Worm (Caenorhabditis elegans) whole organism, late embryonic: ENCODE results near the gene frpr-2.

ENCODE experiments used
- C08G9.2 ChIP-seq: sonication (generic microtip); optimal IDR thresholded peaks from 2 replicates; lab custom pipeline; 2016; ENCODE audit warnings: mild to moderate bottlenecking, missing genetic modification characterization, moderate library complexity, missing compliant biosample characterization
- C38D4.7 ChIP-seq: fragments of 200-800 bp; sonication (Bioruptor generic); optimal IDR thresholded peaks from 2 replicates; lab custom pipeline; 2018; ENCODE audit warnings: mild to moderate bottlenecking, missing genetic modification characterization, moderate library complexity, missing compliant biosample characterization
- T23F11.4 ChIP-seq: fragments of 200-800 bp; sonication (Bioruptor generic); optimal IDR thresholded peaks from 2 replicates; lab custom pipeline; 2018; ENCODE audit warnings: mild to moderate bottlenecking, missing genetic modification characterization, missing compliant biosample characterization
- Y22D7AL.16 ChIP-seq: sonication (generic microtip); optimal IDR thresholded peaks from 2 replicates; lab custom pipeline; 2016; ENCODE audit warnings: missing genetic modification characterization, missing compliant biosample characterization
- ahr-1 ChIP-seq: sonication (generic microtip); optimal IDR thresholded peaks from 2 replicates; lab custom pipeline; 2016; ENCODE audit warnings: missing genetic modification characterization, missing compliant biosample characterization
- ceh-14 ChIP-seq: sonication (generic microtip); optimal IDR thresholded peaks from 2 replicates; lab custom pipeline; 2016; ENCODE audit warnings: missing genotype, missing genetic modification characterization, missing compliant biosample characterization
- ceh-18 ChIP-seq: sonication (generic microtip); optimal IDR thresholded peaks from 2 replicates; lab custom pipeline; 2016; ENCODE audit warnings: missing genetic modification characterization, missing compliant biosample characterization
- ceh-19 ChIP-seq: fragments of 200-800 bp; sonication (Bioruptor generic); optimal IDR thresholded peaks from 2 replicates; lab custom pipeline; 2018; ENCODE audit warnings: mild to moderate bottlenecking, missing genetic modification characterization, missing compliant biosample characterization
- ceh-2 ChIP-seq: sonication (generic microtip); optimal IDR thresholded peaks from 2 replicates; lab custom pipeline; 2016; ENCODE audit warnings: missing genotype, missing genetic modification characterization, missing compliant biosample characterization
- ceh-22 ChIP-seq: sonication (generic microtip); optimal IDR thresholded peaks from 2 replicates; lab custom pipeline; 2017; ENCODE audit warnings: missing biosample characterization, missing genetic modification characterization
- ceh-24 ChIP-seq: sonication (generic microtip); optimal IDR thresholded peaks from 2 replicates; lab custom pipeline; 2016; ENCODE audit warnings: mild to moderate bottlenecking, missing genetic modification characterization, missing compliant biosample characterization
- ceh-6 ChIP-seq: fragments of 200-800 bp; sonication (Bioruptor generic); optimal IDR thresholded peaks from 2 replicates; lab custom pipeline; 2018; ENCODE audit warnings: mild to moderate bottlenecking, missing genetic modification characterization, missing compliant biosample characterization
- che-1 ChIP-seq: sonication (generic microtip); optimal IDR thresholded peaks from 2 replicates; lab custom pipeline; 2016; ENCODE audit warnings: mild to moderate bottlenecking, missing genetic modification characterization, missing compliant biosample characterization
- dve-1 ChIP-seq: sonication (generic microtip); optimal IDR thresholded peaks from 2 replicates; lab custom pipeline; 2017; ENCODE audit warnings: antibody characterized with exemption, mild to moderate bottlenecking, missing genetic modification characterization, missing compliant biosample characterization
- elt-2 ChIP-seq: sonication (generic microtip); optimal IDR thresholded peaks from 2 replicates; lab custom pipeline; 2016; ENCODE audit warnings: missing genetic modification reagents, missing genetic modification characterization, missing compliant biosample characterization
- elt-4 ChIP-seq: sonication (generic microtip); optimal IDR thresholded peaks from 2 replicates; lab custom pipeline; 2016; ENCODE audit warnings: missing genetic modification characterization, missing compliant biosample characterization
- ets-4 ChIP-seq: sonication (generic microtip); optimal IDR thresholded peaks from 2 replicates; lab custom pipeline; 2016; ENCODE audit warnings: missing genetic modification characterization, missing compliant biosample characterization
- fax-1 ChIP-seq: sonication (generic microtip); optimal IDR thresholded peaks from 2 replicates; lab custom pipeline; 2016; ENCODE audit warnings: missing genotype, missing genetic modification characterization, missing compliant biosample characterization
- gmeb-2 ChIP-seq: sonication (generic microtip); optimal IDR thresholded peaks from 2 replicates; lab custom pipeline; 2016; ENCODE audit warnings: missing genetic modification characterization, inconsistent platforms, missing compliant biosample characterization
- hlh-13 ChIP-seq: fragments of 200-800 bp; sonication (Bioruptor generic); optimal IDR thresholded peaks from 2 replicates; lab custom pipeline; 2018; ENCODE audit warnings: mild to moderate bottlenecking, missing genetic modification characterization, missing compliant biosample characterization
- hlh-30 ChIP-seq: sonication (generic microtip); optimal IDR thresholded peaks from 2 replicates; lab custom pipeline; 2017; ENCODE audit warnings: antibody characterized with exemption, missing genetic modification characterization, missing compliant biosample characterization; ENCODE audit not compliant: insufficient read depth
- lim-6 ChIP-seq: sonication (generic microtip); optimal IDR thresholded peaks from 2 replicates; lab custom pipeline; 2016; ENCODE audit warnings: missing genetic modification characterization, missing compliant biosample characterization
- madf-2 ChIP-seq: sonication (generic microtip); optimal IDR thresholded peaks from 2 replicates; lab custom pipeline; 2017; ENCODE audit warnings: missing genetic modification characterization, missing compliant biosample characterization
- mec-3 ChIP-seq: sonication (generic microtip); optimal IDR thresholded peaks from 2 replicates; lab custom pipeline; 2016; ENCODE audit warnings: borderline replicate concordance, missing genetic modification characterization, missing compliant biosample characterization
- nfya-1 ChIP-seq: sonication (generic microtip); optimal IDR thresholded peaks from 2 replicates; lab custom pipeline; 2017; ENCODE audit warnings: missing genetic modification characterization, mild to moderate bottlenecking, missing compliant biosample characterization, antibody characterized with exemption, moderate library complexity
- nhr-11 ChIP-seq: fragments of 150-350 bp; optimal IDR thresholded peaks from 2 replicates; lab custom pipeline; 2014; ENCODE audit warnings: missing biosample characterization, missing genetic modification characterization
- npax-4 ChIP-seq: sonication (generic microtip); optimal IDR thresholded peaks from 2 replicates; lab custom pipeline; 2016; ENCODE audit warnings: missing genetic modification characterization, missing compliant biosample characterization
- odd-2 ChIP-seq: sonication (generic microtip); optimal IDR thresholded peaks from 2 replicates; lab custom pipeline; 2017; ENCODE audit warnings: antibody characterized with exemption, mild to moderate bottlenecking, missing genetic modification characterization, missing compliant biosample characterization
- pax-1 ChIP-seq: fragments of 150-350 bp; optimal IDR thresholded peaks from 2 replicates; lab custom pipeline; 2014; ENCODE audit warnings: missing biosample characterization, missing genetic modification characterization
- pha-2 ChIP-seq: sonication (generic microtip); optimal IDR thresholded peaks from 2 replicates; lab custom pipeline; 2017; ENCODE audit warnings: mild to moderate bottlenecking, missing genetic modification characterization, missing compliant biosample characterization
- pha-4 ChIP-seq: fragments of 150-350 bp; optimal IDR thresholded peaks from 2 replicates; lab custom pipeline; 2018; ENCODE audit warnings: missing biosample characterization, missing genetic modification reagents, missing genetic modification characterization
- pros-1 ChIP-seq: fragments of 150-350 bp; optimal IDR thresholded peaks from 2 replicates; lab custom pipeline; 2014; ENCODE audit warnings: missing biosample characterization, missing genetic modification reagents, missing genetic modification characterization
- sdc-2 ChIP-seq: sonication (generic microtip); optimal IDR thresholded peaks from 2 replicates; lab custom pipeline; 2016; ENCODE audit warnings: missing genotype, missing genetic modification characterization, missing compliant biosample characterization
- sox-2 ChIP-seq: fragments of 200-800 bp; sonication (Bioruptor generic); IDR thresholded peaks from 2 replicates; pipeline ENCODE4 v1.3.6; 2022; ENCODE audit warnings: missing genetic modification reagents, missing genetic modification characterization, missing compliant biosample characterization
- syd-9 ChIP-seq: sonication (generic microtip); optimal IDR thresholded peaks from 2 replicates; lab custom pipeline; 2016; ENCODE audit warnings: mild to moderate bottlenecking, missing genetic modification characterization, moderate library complexity, missing compliant biosample characterization
- tbx-7 ChIP-seq: sonication (generic microtip); optimal IDR thresholded peaks from 2 replicates; lab custom pipeline; 2016; ENCODE audit warnings: missing genotype, missing genetic modification characterization, missing compliant biosample characterization
- unc-3 ChIP-seq, 2 experiments: fragments of 200-800 bp in 1 of 2; sonication (Bioruptor generic) in 1 of 2; sonication (generic microtip) in 1 of 2; conservative IDR thresholded peaks in 1 of 2; optimal IDR thresholded peaks in 1 of 2; 2 replicates each; pipeline versions ENCODE4 v1.3.6 to Lab custom; 2016 to 2022; ENCODE audit warnings: missing compliant biosample characterization in 2 of 2, missing genetic modification characterization in 2 of 2, missing genetic modification reagents in 1 of 2
- unc-42 ChIP-seq: sonication (generic microtip); optimal IDR thresholded peaks from 2 replicates; lab custom pipeline; 2016; ENCODE audit warnings: missing genotype, missing genetic modification characterization, missing compliant biosample characterization
- unc-55 ChIP-seq: sonication (generic microtip); optimal IDR thresholded peaks from 2 replicates; lab custom pipeline; 2017; ENCODE audit warnings: missing biosample characterization, missing genetic modification reagents, missing genetic modification characterization
- unc-86 ChIP-seq: sonication (generic microtip); optimal IDR thresholded peaks from 2 replicates; lab custom pipeline; 2016; ENCODE audit warnings: missing genetic modification characterization, missing compliant biosample characterization

frpr-2 gene

ce11 chrX:12940811-12941210 is 24.5 kb upstream of the frpr-2 start, which contains the start of gene gmap-3:
Gene gmap-3, minus strand, starts transcription at chrX:12940958.
- no peak for TF ChIP-seq mec-3 (tag; lab: Kevin White, UChicago)
- no peak for TF ChIP-seq C38D4.7 (GFP tag; lab: Kevin White, UChicago)
- no peak for TF ChIP-seq tbx-7
- no peak for TF ChIP-seq unc-3 (GFP tag; conservative IDR thresholded peaks at IDR 0.05; lab: Robert Waterston, UW)
- no peak for TF ChIP-seq unc-3 (tag; optimal IDR thresholded peaks at IDR 0.05; lab: Kevin White, UChicago)
- no peak for TF ChIP-seq elt-2 (tag; lab: Kevin White, UChicago)
- TF ChIP-seq sox-2: no peak
- no peak for TF ChIP-seq sdc-2
- TF ChIP-seq T23F11.4 (GFP tag; lab: Kevin White, UChicago): no peak
- TF ChIP-seq pha-4 (tag; lab: Kevin White, UChicago): no peak
- TF ChIP-seq hlh-30: no peak
- TF ChIP-seq ceh-18 (tag; lab: Kevin White, UChicago): no peak
- TF ChIP-seq ceh-6 (GFP tag; lab: Kevin White, UChicago): no peak
- TF ChIP-seq nhr-11 (tag; lab: Kevin White, UChicago): no peak
- TF ChIP-seq nfya-1: no peak
- TF ChIP-seq pros-1 (tag; lab: Kevin White, UChicago): no peak
- TF ChIP-seq unc-86 (tag; lab: Kevin White, UChicago): no peak
- TF ChIP-seq ceh-14 (tag; lab: Kevin White, UChicago): no peak

ce11 chrX:12942296-12942695 is 23.0 kb upstream of the frpr-2 start:
- no peak for TF ChIP-seq ceh-2
- TF ChIP-seq odd-2 (tag; lab: Kevin White, UChicago): no peak
- TF ChIP-seq syd-9 (tag; lab: Kevin White, UChicago): no peak

ce11 chrX:12943166-12943565 is 22.1 kb upstream of the frpr-2 start, which contains the start of gene gmap-2:
Gene gmap-2, minus strand, starts transcription at chrX:12943266.
- TF ChIP-seq unc-42: no peak
- no peak for TF ChIP-seq hlh-13 (GFP tag; lab: Kevin White, UChicago)
- TF ChIP-seq elt-4: no peak
- no peak for TF ChIP-seq fax-1 (tag; lab: Kevin White, UChicago)
- no peak for TF ChIP-seq Y22D7AL.16 (tag; lab: Kevin White, UChicago)
- TF ChIP-seq ceh-22 (tag; lab: Kevin White, UChicago): no peak
- no peak for TF ChIP-seq C38D4.7 (GFP tag; lab: Kevin White, UChicago)
- no peak for TF ChIP-seq lim-6 (tag; lab: Kevin White, UChicago)
- no peak for TF ChIP-seq npax-4 (tag; lab: Kevin White, UChicago)
- TF ChIP-seq ahr-1 (tag; lab: Kevin White, UChicago): no peak
- no peak for TF ChIP-seq ceh-19
- TF ChIP-seq pha-4 (tag; lab: Kevin White, UChicago): no peak
- TF ChIP-seq pax-1 (tag; lab: Kevin White, UChicago): no peak
- TF ChIP-seq gmeb-2 (tag; lab: Kevin White, UChicago): no peak
- no peak for TF ChIP-seq syd-9 (tag; lab: Kevin White, UChicago)
- TF ChIP-seq C08G9.2: no peak

- TF ChIP-seq sox-2 (no peak), pha-2 (tag; lab: Kevin White, UChicago) (no peak), che-1 (tag; lab: Kevin White, UChicago) (no peak)
These were observed 20.6 kb upstream of the frpr-2 start for ce11 chrX:12944661-12945060.

- TF ChIP-seq ceh-24 (tag; lab: Kevin White, UChicago): no peak
- TF ChIP-seq madf-2 (tag; lab: Kevin White, UChicago): no peak
- no peak for TF ChIP-seq C08G9.2
- TF ChIP-seq ets-4 (tag; lab: Kevin White, UChicago): no peak
- TF ChIP-seq dve-1: no peak
- no peak for TF ChIP-seq unc-55 (GFP tag; lab: Kevin White, UChicago)
- TF ChIP-seq, all 69 proteins: peak for 0
These were observed 18.7 kb upstream of the frpr-2 start, which contains the start of gene C05E7.3 for ce11 chrX:12946533-12946932. Gene C05E7.3, minus strand, starts transcription at chrX:12946633.
